Fruit fly (Drosophila melanogaster): Measurements from ENCODE around the gene SelR.

The SelR gene

DNA sequence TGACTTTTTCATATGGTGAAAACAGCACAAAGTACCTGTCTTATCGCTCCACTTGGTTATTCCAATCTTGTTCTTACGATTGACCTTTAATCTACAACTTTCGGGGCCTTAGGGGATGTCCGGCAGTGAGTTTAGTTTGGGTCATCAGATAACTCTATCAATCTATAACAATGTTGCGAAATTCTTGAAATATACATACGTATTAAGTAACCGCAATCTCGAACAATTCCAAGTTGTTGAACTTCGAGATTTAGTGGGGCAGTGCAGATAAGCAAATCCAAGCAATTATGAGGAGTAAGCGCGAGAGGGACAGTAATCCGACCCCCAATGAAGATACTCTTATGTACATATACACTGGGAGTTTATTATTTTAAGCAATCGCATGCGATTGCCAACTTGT, 2.1 kb upstream of the SelR start:
- TF ChIP-seq bab1 (GFP tag; optimal IDR thresholded peaks at IDR 0.05) (no peak), Mnt (GFP tag; optimal IDR thresholded peaks at IDR 0.05) (no peak), tj (GFP tag; optimal IDR thresholded peaks at IDR 0.05) (peak; percentile 8), Crg-1 (GFP tag; optimal IDR thresholded peaks at IDR 0.05) (no peak), CG14711 (tag; optimal IDR thresholded peaks at IDR 0.05) (no peak), cnc (optimal IDR thresholded peaks at IDR 0.05) (no peak), Clk (GFP tag; optimal IDR thresholded peaks at IDR 0.05) (no peak), kay (GFP tag; ENCODE audit: borderline replicate concordance) (no peak), CG7101 (tag; optimal IDR thresholded peaks at IDR 0.05) (no peak), Hr96 (GFP tag; optimal IDR thresholded peaks at IDR 0.05) (no peak), cic (GFP tag; optimal IDR thresholded peaks at IDR 0.05) (peak; percentile 32), CG7045 (GFP tag; optimal IDR thresholded peaks at IDR 0.05) (no peak), toe (GFP tag; optimal IDR thresholded peaks at IDR 0.05) (no peak)

dm6 chr3R:10863956-10864355, 4.5 kb downstream of the SelR start:
- TF ChIP-seq tj (GFP tag; optimal IDR thresholded peaks at IDR 0.05) = no peak
- no peak for TF ChIP-seq Hr96 (GFP tag; optimal IDR thresholded peaks at IDR 0.05)
- no peak for TF ChIP-seq pad (GFP tag; optimal IDR thresholded peaks at IDR 0.05)
- no peak for TF ChIP-seq Clk (GFP tag; optimal IDR thresholded peaks at IDR 0.05)
- TF ChIP-seq ovo (GFP tag; optimal IDR thresholded peaks at IDR 0.05) = peak; percentile 41

DNA sequence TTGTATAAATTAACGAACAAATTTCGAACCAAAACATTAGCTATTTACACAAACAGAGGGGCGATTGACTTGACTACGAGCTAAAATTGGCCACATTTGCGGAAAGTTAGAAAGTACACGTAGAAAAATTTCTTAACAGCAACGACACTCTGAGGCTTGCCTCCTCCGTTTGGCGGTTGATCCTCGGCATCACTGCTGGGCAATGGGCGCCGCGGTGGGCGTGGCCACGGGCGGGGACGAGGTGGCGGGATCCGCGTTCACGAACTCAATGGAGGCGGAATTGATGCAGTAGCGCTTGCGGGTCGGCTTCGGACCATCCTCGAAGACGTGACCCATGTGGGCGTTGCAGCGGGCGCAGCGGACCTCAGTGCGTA, 5.0 kb downstream of the SelR start:
- TF ChIP-seq CG33017 (tag; optimal IDR thresholded peaks at IDR 0.05) = peak; percentile 6
- TF ChIP-seq CG1620 (GFP tag; optimal IDR thresholded peaks at IDR 0.05) = peak; percentile 10
- TF ChIP-seq bab1 (GFP tag; optimal IDR thresholded peaks at IDR 0.05) = no peak

dm6 chr3R:10862773-10863445, 5.5 kb downstream of the SelR start, which contains the start of gene CG6574:
CG6574 (minus strand) TSS chr3R:10862988.
- peak; percentile 54 for TF ChIP-seq CG11617 (GFP tag; optimal IDR thresholded peaks at IDR 0.05)
- TF ChIP-seq CG12768 (GFP tag; optimal IDR thresholded peaks at IDR 0.05) = peak; percentile 44
- peak; percentile 90 for TF ChIP-seq Mnt (GFP tag; optimal IDR thresholded peaks at IDR 0.05)
- TF ChIP-seq ovo (GFP tag; optimal IDR thresholded peaks at IDR 0.05) = no peak
- peak; percentile 18 for TF ChIP-seq Clk (GFP tag; optimal IDR thresholded peaks at IDR 0.05)
- TF ChIP-seq Crg-1 (GFP tag; optimal IDR thresholded peaks at IDR 0.05) = no peak
- no peak for TF ChIP-seq kay (GFP tag; ENCODE audit: borderline replicate concordance)
- TF ChIP-seq bab1 (GFP tag; optimal IDR thresholded peaks at IDR 0.05) = peak; percentile 64
- TF ChIP-seq cic (GFP tag; optimal IDR thresholded peaks at IDR 0.05) = peak; percentile 87
- peak; percentile 5 for TF ChIP-seq CG14711 (tag; optimal IDR thresholded peaks at IDR 0.05)

- TF ChIP-seq CG11617 (GFP tag; optimal IDR thresholded peaks at IDR 0.05) = no peak
Measured at dm6 chr3R:10859713-10860112, 8.7 kb downstream of the SelR start, which contains the start of gene CG14694. CG14694 (minus strand) TSS chr3R:10859813.

DNA sequence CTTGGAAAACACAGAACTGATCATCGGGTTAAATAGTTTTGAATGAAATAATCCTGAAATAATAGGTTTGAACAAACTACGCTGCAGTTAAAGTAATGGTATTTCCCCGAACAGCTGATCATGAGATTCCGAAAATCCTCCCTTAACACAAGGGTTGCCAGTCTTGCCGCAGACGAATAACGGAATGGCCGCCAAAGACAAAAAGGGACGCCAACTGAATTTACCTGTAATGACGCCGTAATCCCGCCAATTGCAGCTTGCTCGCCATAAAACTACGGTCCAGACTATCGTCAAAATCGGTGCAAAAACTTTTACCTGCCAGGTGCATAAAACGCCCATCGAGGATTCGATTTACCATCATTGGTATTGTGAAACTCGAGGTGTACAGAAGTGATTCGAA, 11.8 kb downstream of the SelR start, which contains the start of gene CG4570:
Gene CG4570, plus strand, starts transcription at position 190 of the 400 bp plus-strand sequence.
- TF ChIP-seq ovo (GFP tag; optimal IDR thresholded peaks at IDR 0.05) (peak; percentile 23), pad (GFP tag; optimal IDR thresholded peaks at IDR 0.05) (peak; percentile 11), CG11617 (GFP tag; optimal IDR thresholded peaks at IDR 0.05) (no peak), CG14711 (tag; optimal IDR thresholded peaks at IDR 0.05) (peak; percentile 13), Hr96 (GFP tag; optimal IDR thresholded peaks at IDR 0.05) (no peak)

- TF ChIP-seq bab1 (GFP tag; optimal IDR thresholded peaks at IDR 0.05) = peak; percentile 7
- peak; percentile 51 for TF ChIP-seq CG11617 (GFP tag; optimal IDR thresholded peaks at IDR 0.05)
- TF ChIP-seq Mnt (GFP tag; optimal IDR thresholded peaks at IDR 0.05) = peak; percentile 29
- TF ChIP-seq cic (GFP tag; optimal IDR thresholded peaks at IDR 0.05) = peak; percentile 17
- no peak for TF ChIP-seq CG33017 (tag; optimal IDR thresholded peaks at IDR 0.05)
- TF ChIP-seq tj (GFP tag; optimal IDR thresholded peaks at IDR 0.05) = peak; percentile 28
- TF ChIP-seq Hr96 (GFP tag; optimal IDR thresholded peaks at IDR 0.05) = no peak
- TF ChIP-seq CG12768 (GFP tag; optimal IDR thresholded peaks at IDR 0.05) = peak; percentile 74
- peak; percentile 5 for TF ChIP-seq CG7101 (tag; optimal IDR thresholded peaks at IDR 0.05)
- TF ChIP-seq pad (GFP tag; optimal IDR thresholded peaks at IDR 0.05) = peak; percentile 83
- peak in 1 of 2 experiments; percentile 43 for TF ChIP-seq cnc (optimal IDR thresholded peaks at IDR 0.05)
Measured at dm6 chr3R:10854243-10854874, 14.1 kb downstream of the SelR start, which contains the start of the genes CG6567 and CG4511. CG6567 (minus strand) TSS chr3R:10854451. CG4511 (plus strand) TSS chr3R:10854501.

Measured in whole organism, adult.